Worm (Caenorhabditis elegans): Measurements from ENCODE around the gene nep-22.

DNA sequence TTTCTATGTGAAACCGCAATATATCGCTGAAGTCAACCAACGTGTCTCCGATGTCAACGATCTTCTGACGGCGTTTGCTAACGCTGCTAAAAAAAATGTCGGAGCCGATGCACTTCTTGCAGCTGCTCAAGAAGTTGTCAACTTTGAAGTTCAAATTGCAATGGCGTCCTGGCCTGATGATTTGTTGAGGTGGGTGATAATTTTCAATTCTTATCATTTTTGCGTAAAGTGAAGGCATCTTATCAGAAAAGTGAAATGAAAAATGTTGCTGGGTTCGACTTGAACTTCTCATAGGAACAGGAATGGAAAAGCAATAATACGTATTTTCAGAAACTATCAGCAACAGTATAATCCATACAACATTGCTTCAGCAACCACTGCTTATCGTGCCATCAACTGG is 1.9 kb downstream of the nep-22 start:
- TF ChIP-seq F13C5.2 (tag; optimal IDR thresholded peaks at IDR 0.05) (no peak), pes-1 (GFP tag; IDR thresholded peaks at IDR 0.05) (no peak), ama-1 (optimal IDR thresholded peaks at IDR 0.05) (no peak), flt-1 (GFP tag; IDR thresholded peaks at IDR 0.05) (no peak)

Data from whole organism, early embryonic.